Worm (Caenorhabditis elegans) whole organism, young adult: ENCODE data around the gene sut-1.

ENCODE experiments used
- B0035.1 ChIP-seq: sonication (generic microtip); optimal IDR thresholded peaks from 2 replicates; lab custom pipeline; 2016; ENCODE audit warnings: missing genetic modification characterization, mild to moderate bottlenecking, missing compliant biosample characterization, missing genotype, missing genetic modification reagents
- F10E7.11 ChIP-seq: sonication (generic microtip); optimal IDR thresholded peaks from 2 replicates; lab custom pipeline; 2017; ENCODE audit warnings: mild to moderate bottlenecking, missing genetic modification characterization, moderate library complexity, missing compliant biosample characterization
- K11D2.4 ChIP-seq: fragments of 200-800 bp; sonication (Bioruptor generic); IDR thresholded peaks from 2 replicates; pipeline ENCODE4 v1.3.6; 2022; ENCODE audit warnings: missing genetic modification reagents, missing genetic modification characterization, missing compliant biosample characterization
- T07F8.4 ChIP-seq: sonication (generic microtip); optimal IDR thresholded peaks from 2 replicates; lab custom pipeline; 2016; ENCODE audit warnings: mild to moderate bottlenecking, missing genetic modification characterization, moderate library complexity, missing compliant biosample characterization
- Y67H2A.10 ChIP-seq: fragments of 200-800 bp; sonication (Bioruptor generic); conservative IDR thresholded peaks from 2 replicates; pipeline ENCODE4 v1.3.6; 2022; ENCODE audit warnings: missing genetic modification reagents, missing genetic modification characterization, missing compliant biosample characterization
- ama-1 ChIP-seq, 3 experiments: fragments of 150-350 bp in 1 of 3; sonication (generic microtip) in 2 of 3; optimal IDR thresholded peaks; 2 replicates each; lab custom pipeline; 2014 to 2018; ENCODE audit warnings: missing biosample characterization in 2 of 3, missing genetic modification characterization in 2 of 3, missing genetic modification reagents in 2 of 3
- attf-6 ChIP-seq: fragments of 200-800 bp; sonication (Bioruptor generic); IDR thresholded peaks from 2 replicates; pipeline ENCODE4 v1.3.6; 2022; ENCODE audit warnings: missing genetic modification reagents, missing genetic modification characterization, missing compliant biosample characterization
- ekl-4 ChIP-seq: fragments of 200-800 bp; sonication (Bioruptor generic); IDR thresholded peaks from 2 replicates; pipeline ENCODE4 v1.3.6; 2022; ENCODE audit warnings: missing genetic modification reagents, missing genetic modification characterization, missing compliant biosample characterization
- ets-4 ChIP-seq: fragments of 200-800 bp; sonication (Bioruptor generic); optimal IDR thresholded peaks from 2 replicates; lab custom pipeline; 2018; ENCODE audit warnings: mild to moderate bottlenecking, missing genetic modification characterization, missing compliant biosample characterization
- fkh-3 ChIP-seq: sonication (generic microtip); optimal IDR thresholded peaks from 2 replicates; lab custom pipeline; 2016; ENCODE audit warnings: mild to moderate bottlenecking, missing genetic modification characterization, missing compliant biosample characterization
- hrde-1 ChIP-seq: sonication (generic microtip); optimal IDR thresholded peaks from 2 replicates; lab custom pipeline; 2016; ENCODE audit warnings: missing genetic modification characterization, mild to moderate bottlenecking, missing compliant biosample characterization, moderate library complexity, missing genotype, missing genetic modification reagents, borderline replicate concordance
- repo-1 ChIP-seq: sonication (generic microtip); optimal IDR thresholded peaks from 2 replicates; lab custom pipeline; 2017; ENCODE audit warnings: mild to moderate bottlenecking, missing genetic modification characterization, missing compliant biosample characterization
- snpc-1.1 ChIP-seq: sonication (generic microtip); optimal IDR thresholded peaks from 2 replicates; lab custom pipeline; 2017; ENCODE audit warnings: missing genetic modification characterization, mild to moderate bottlenecking, missing compliant biosample characterization, antibody characterized with exemption, moderate library complexity, missing genotype, missing genetic modification reagents; ENCODE audit not compliant: insufficient read depth
- somi-1 ChIP-seq: fragments of 200-800 bp; sonication (Bioruptor generic); optimal IDR thresholded peaks from 2 replicates; lab custom pipeline; 2018; ENCODE audit warnings: mild to moderate bottlenecking, missing genetic modification characterization, missing compliant biosample characterization

DNA sequence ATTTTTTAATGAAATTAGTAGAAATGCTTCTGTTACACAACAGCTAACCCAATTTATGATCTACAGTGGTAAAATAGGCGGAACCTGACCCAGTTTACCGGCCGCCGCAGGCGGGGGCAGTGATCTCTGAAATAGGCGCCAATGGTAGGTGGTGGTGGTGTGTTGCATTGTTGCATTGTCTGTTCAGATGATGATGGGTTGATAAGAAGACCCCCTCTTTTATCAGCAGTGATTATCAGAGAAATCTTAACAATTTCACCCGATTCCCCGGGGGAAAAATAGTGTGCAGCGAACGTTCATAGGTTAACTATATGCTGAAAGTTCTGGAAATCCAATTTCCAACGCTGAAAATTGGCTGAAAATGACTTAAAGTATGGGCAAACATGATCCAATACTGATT lies 15.6 kb upstream of the sut-1 start:
- no peak for TF ChIP-seq Y67H2A.10 (GFP tag; lab: Robert Waterston, UW)
- no peak for TF ChIP-seq ekl-4 (GFP tag; lab: Robert Waterston, UW)
- no peak for TF ChIP-seq T07F8.4 (tag; lab: Kevin White, UChicago)
- no peak for TF ChIP-seq fkh-3 (tag; lab: Kevin White, UChicago)
- TF ChIP-seq K11D2.4 (GFP tag; lab: Robert Waterston, UW): no peak
- no peak for TF ChIP-seq ama-1 (optimal IDR thresholded peaks at IDR 0.05; lab: Kevin White, UChicago)
- no peak for TF ChIP-seq ama-1 (GFP tag; optimal IDR thresholded peaks at IDR 0.05; lab: Kevin White, UChicago)
- TF ChIP-seq ets-4 (GFP tag; lab: Kevin White, UChicago): no peak
- no peak for TF ChIP-seq B0035.1 (tag; lab: Kevin White, UChicago)
- TF ChIP-seq repo-1 (tag; lab: Kevin White, UChicago): no peak
- no peak for TF ChIP-seq F10E7.11 (tag; lab: Kevin White, UChicago)
- TF ChIP-seq hrde-1 (tag; lab: Kevin White, UChicago): no peak
- no peak for TF ChIP-seq attf-6 (GFP tag; lab: Robert Waterston, UW)
- TF ChIP-seq snpc-1.1 (tag; lab: Kevin White, UChicago): no peak
- TF ChIP-seq somi-1 (GFP tag; lab: Kevin White, UChicago): no peak
